Worm (Caenorhabditis elegans): ENCODE results near the gene F25B5.6.

DNA sequence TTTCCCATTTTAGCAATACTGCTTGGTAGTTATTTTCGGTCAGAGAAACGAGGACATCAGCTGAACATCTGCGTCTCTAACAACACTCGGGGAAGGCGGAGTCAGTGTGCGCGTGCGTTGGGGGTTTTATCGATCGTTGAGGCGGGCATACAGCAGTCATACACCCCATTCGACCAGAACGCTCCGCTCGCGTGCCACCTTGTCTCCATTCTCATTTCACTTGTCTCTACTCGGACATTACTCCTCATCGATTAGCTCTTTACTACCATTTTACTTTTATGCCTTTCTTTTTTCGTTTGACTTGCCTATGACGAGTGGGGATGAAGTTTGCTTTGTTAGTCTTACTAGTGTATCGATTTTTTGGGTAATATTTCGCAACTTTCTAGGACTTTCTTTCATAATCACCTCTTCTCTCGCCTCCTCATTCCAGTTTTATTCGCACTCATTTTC lies 8.0 kb downstream of the F25B5.6 start:
- TF ChIP-seq sea-2 (GFP tag; optimal IDR thresholded peaks at IDR 0.05), result peak; percentile 76
- no peak for TF ChIP-seq nhr-28 (tag; optimal IDR thresholded peaks at IDR 0.05)
- TF ChIP-seq ama-1 (optimal IDR thresholded peaks at IDR 0.05), result peak; percentile 97
- TF ChIP-seq ZK546.5 (tag; optimal IDR thresholded peaks at IDR 0.05), result no peak

All from whole organism, L3 larva.